Worm (Caenorhabditis elegans): ENCODE data around the gene tat-3.

ce11 chrIII:10730510-10730909 is at the start of gene tat-3:
- TF ChIP-seq ztf-23 (GFP tag; IDR thresholded peaks at IDR 0.05) (no peak), cog-1 (tag; optimal IDR thresholded peaks at IDR 0.05) (no peak)
